Worm (Caenorhabditis elegans): ENCODE data around the gene klp-17.

The klp-17 gene

DNA sequence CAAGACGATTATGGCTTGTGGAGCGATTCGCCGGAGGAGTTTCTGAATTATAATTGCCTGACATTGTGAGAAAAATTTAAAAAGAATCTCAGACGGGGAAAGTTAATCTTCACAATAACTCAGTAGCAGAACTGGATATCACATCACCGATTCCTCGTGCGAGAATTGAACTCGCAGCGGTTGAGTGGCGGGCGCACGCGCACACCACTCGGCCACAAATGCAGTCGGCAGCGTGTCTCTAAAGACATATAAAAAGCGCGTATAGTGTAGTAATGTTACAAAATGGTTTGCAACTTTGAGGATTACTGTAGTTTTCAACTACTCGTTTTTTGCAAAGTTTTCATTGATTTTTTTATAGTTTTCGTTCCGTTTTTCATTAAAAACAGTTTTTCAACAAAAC is 17.2 kb upstream of the klp-17 start (continued):
- TF ChIP-seq ahr-1 (tag; optimal IDR thresholded peaks at IDR 0.05) (peak; percentile 89), C08G9.2 (tag; optimal IDR thresholded peaks at IDR 0.05) (peak; percentile 85), eyg-1 (tag; optimal IDR thresholded peaks at IDR 0.05) (peak; percentile 95), hlh-15 (tag; optimal IDR thresholded peaks at IDR 0.05) (peak; percentile 96), sdc-2 (tag; optimal IDR thresholded peaks at IDR 0.05) (peak; percentile 86), ceh-9 (tag; optimal IDR thresholded peaks at IDR 0.05) (peak; percentile 95), K02D7.2 (tag; optimal IDR thresholded peaks at IDR 0.05) (peak; percentile 96), fkh-6 (tag; optimal IDR thresholded peaks at IDR 0.05) (peak; percentile 96), hlh-30 (tag; optimal IDR thresholded peaks at IDR 0.05; ENCODE audit: insufficient read depth) (peak; percentile 78), F13H6.1 (tag; optimal IDR thresholded peaks at IDR 0.05) (peak; percentile 95), lin-11 (tag; optimal IDR thresholded peaks at IDR 0.05) (peak; percentile 94), pha-2 (tag; optimal IDR thresholded peaks at IDR 0.05) (peak; percentile 94), pqm-1 (tag; optimal IDR thresholded peaks at IDR 0.05) (peak; percentile 83), elt-4 (tag; optimal IDR thresholded peaks at IDR 0.05) (peak; percentile 53), ceh-30 (tag; optimal IDR thresholded peaks at IDR 0.05) (peak; percentile 72), nhr-232 (tag; optimal IDR thresholded peaks at IDR 0.05) (peak; percentile 94), ceh-31 (tag; optimal IDR thresholded peaks at IDR 0.05) (peak; percentile 85), syd-9 (tag; optimal IDR thresholded peaks at IDR 0.05) (peak; percentile 97), C38D4.7 (GFP tag; optimal IDR thresholded peaks at IDR 0.05) (peak; percentile 96), T23F11.4 (GFP tag; optimal IDR thresholded peaks at IDR 0.05) (peak; percentile 94), hlh-13 (GFP tag; optimal IDR thresholded peaks at IDR 0.05) (peak; percentile 93), npax-4 (tag; optimal IDR thresholded peaks at IDR 0.05) (peak; percentile 95), che-1 (tag; optimal IDR thresholded peaks at IDR 0.05) (peak; percentile 96), pha-4 (tag; optimal IDR thresholded peaks at IDR 0.05) (no peak), ceh-2 (tag; optimal IDR thresholded peaks at IDR 0.05) (peak; percentile 86), unc-55 (GFP tag; optimal IDR thresholded peaks at IDR 0.05) (no peak), hlh-8 (tag; optimal IDR thresholded peaks at IDR 0.05) (peak; percentile 88), pat-9 (tag; optimal IDR thresholded peaks at IDR 0.05) (peak; percentile 97), zip-5 (tag; optimal IDR thresholded peaks at IDR 0.05) (peak; percentile 84), ceh-24 (tag; optimal IDR thresholded peaks at IDR 0.05) (peak; percentile 97), pag-3 (tag; optimal IDR thresholded peaks at IDR 0.05; ENCODE audit: borderline replicate concordance) (peak; percentile 80), Y22D7AL.16 (tag; optimal IDR thresholded peaks at IDR 0.05) (peak; percentile 98), dve-1 (tag; optimal IDR thresholded peaks at IDR 0.05) (peak; percentile 88), ceh-18 (tag; optimal IDR thresholded peaks at IDR 0.05) (peak; percentile 91), unc-86 (tag; optimal IDR thresholded peaks at IDR 0.05) (peak; percentile 93), hlh-6 (tag; optimal IDR thresholded peaks at IDR 0.05) (peak; percentile 96), unc-42 (tag; optimal IDR thresholded peaks at IDR 0.05) (peak; percentile 70), pax-1 (tag; optimal IDR thresholded peaks at IDR 0.05) (no peak), tbx-2 (tag; optimal IDR thresholded peaks at IDR 0.05) (peak; percentile 95), pros-1 (tag; optimal IDR thresholded peaks at IDR 0.05) (no peak), elt-2 (tag; optimal IDR thresholded peaks at IDR 0.05) (peak; percentile 98), tbx-7 (tag; optimal IDR thresholded peaks at IDR 0.05) (peak; percentile 35), madf-2 (tag; optimal IDR thresholded peaks at IDR 0.05) (peak; percentile 95), mec-3 (tag; optimal IDR thresholded peaks at IDR 0.05; ENCODE audit: borderline replicate concordance) (peak; percentile 87), nfya-1 (tag; optimal IDR thresholded peaks at IDR 0.05) (peak; percentile 81), sox-4 (tag; optimal IDR thresholded peaks at IDR 0.05) (peak; percentile 97), dmd-4 (tag; optimal IDR thresholded peaks at IDR 0.05; ENCODE audit: borderline replicate concordance) (peak; percentile 90), ets-4 (tag; optimal IDR thresholded peaks at IDR 0.05) (peak; percentile 56), K09A11.1 (tag; optimal IDR thresholded peaks at IDR 0.05; ENCODE audit: insufficient read depth) (peak; percentile 84), ceh-22 (tag; optimal IDR thresholded peaks at IDR 0.05) (peak; percentile 26)

All from whole organism, late embryonic.